Worm (Caenorhabditis elegans) whole organism, early embryonic: Measurements from ENCODE around the gene srj-14.

Experiments
- F13C5.2 ChIP-seq: sonication (generic microtip); optimal IDR thresholded peaks from 2 replicates; lab custom pipeline; 2017; ENCODE audit warnings: mild to moderate bottlenecking, missing genetic modification characterization, inconsistent platforms, missing compliant biosample characterization
- ama-1 ChIP-seq: fragments of 150-350 bp; optimal IDR thresholded peaks from 2 replicates; lab custom pipeline; 2014
- pes-1 ChIP-seq: fragments of 200-800 bp; sonication (Bioruptor generic); IDR thresholded peaks from 2 replicates; pipeline ENCODE4 v1.3.6; 2022; ENCODE audit warnings: missing genetic modification reagents, missing genetic modification characterization, missing compliant biosample characterization
- tra-4 ChIP-seq: sonication (generic microtip); optimal IDR thresholded peaks from 2 replicates; lab custom pipeline; 2017; ENCODE audit warnings: missing genetic modification characterization, missing compliant biosample characterization

- TF ChIP-seq pes-1 (GFP tag; lab: Robert Waterston, UW) (no peak), tra-4 (tag; lab: Kevin White, UChicago) (no peak), F13C5.2 (tag; lab: Kevin White, UChicago) (no peak), ama-1 (lab: Kevin White, UChicago) (no peak)
These were observed 48.6 kb upstream of the srj-14 start, which contains the start of gene lmd-4 for ce11 chrV:7320909-7321308.
